Fruit fly (Drosophila melanogaster) Kc167 (cell line): Measurements from ENCODE around the gene CG10660.

Experiments
- Myc ChIP-seq: fragments of >200 bp; optimal IDR thresholded peaks from 2 replicates; lab custom pipeline; 2017; ENCODE audit warnings: missing external identifiers
- Sin3A ChIP-seq: fragments of >200 bp; optimal IDR thresholded peaks from 2 replicates; lab custom pipeline; 2018; ENCODE audit warnings: missing external identifiers
- h ChIP-seq: fragments of >200 bp; optimal IDR thresholded peaks from 3 replicates; lab custom pipeline; 2018; ENCODE audit warnings: missing external identifiers
- insv ChIP-seq: fragments of >200 bp; optimal IDR thresholded peaks from 3 replicates; lab custom pipeline; 2018; ENCODE audit warnings: missing external identifiers
- psq ChIP-seq: fragments of >200 bp; optimal IDR thresholded peaks from 2 replicates; lab custom pipeline; 2017; ENCODE audit warnings: missing external identifiers
- ttk ChIP-seq: sonication (Bioruptor generic); optimal IDR thresholded peaks from 2 replicates; lab custom pipeline; 2017; ENCODE audit warnings: missing external identifiers

The CG10660 gene

dm6 chr3L:12515691-12516455 is 25.4 kb upstream of the CG10660 start:
- no peak for TF ChIP-seq psq (lab: Kevin White, UChicago)
- TF ChIP-seq ttk (lab: Kevin White, UChicago), result no peak
- no peak for TF ChIP-seq Sin3A (lab: Kevin White, UChicago)

DNA sequence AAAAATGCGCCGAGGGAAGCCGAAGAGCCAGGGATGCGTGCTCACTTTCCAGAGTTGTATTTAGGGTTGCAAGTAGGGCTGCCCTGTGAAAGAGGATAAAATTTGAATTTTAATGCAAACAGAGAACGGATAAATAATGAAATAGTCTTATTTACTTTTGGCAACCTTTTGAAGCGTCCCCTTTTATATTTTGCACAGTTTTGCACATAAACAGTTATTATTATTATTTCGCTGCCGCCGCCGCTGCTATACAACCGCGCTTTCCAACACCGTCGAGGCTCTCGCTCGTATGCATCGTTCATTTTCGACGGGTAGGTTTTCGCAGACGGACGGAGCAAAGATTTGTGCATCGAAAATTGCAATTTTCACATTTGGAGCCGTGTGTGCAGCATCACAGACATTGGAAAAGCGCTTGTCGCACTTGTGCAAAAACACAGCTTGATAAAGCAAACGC is 24.3 kb upstream of the CG10660 start, which contains the start of the genes sti and tral:
Gene sti (minus strand): TSS at position 54 of the 454 bp plus-strand sequence.
Gene tral (plus strand): TSS at position 298 of the 454 bp plus-strand sequence.
- no peak for TF ChIP-seq h
- TF ChIP-seq insv (lab: Kevin White, UChicago), result no peak

- no peak for TF ChIP-seq insv (lab: Kevin White, UChicago)
- no peak for TF ChIP-seq h
- TF ChIP-seq Sin3A (lab: Kevin White, UChicago), result no peak
- no peak for TF ChIP-seq psq (lab: Kevin White, UChicago)
- TF ChIP-seq ttk (lab: Kevin White, UChicago), result no peak
These were observed 17.1 kb upstream of the CG10660 start, which contains the start of gene CG10654 for dm6 chr3L:12507571-12507970. Gene CG10654, minus strand, starts transcription at chr3L:12507840.

DNA sequence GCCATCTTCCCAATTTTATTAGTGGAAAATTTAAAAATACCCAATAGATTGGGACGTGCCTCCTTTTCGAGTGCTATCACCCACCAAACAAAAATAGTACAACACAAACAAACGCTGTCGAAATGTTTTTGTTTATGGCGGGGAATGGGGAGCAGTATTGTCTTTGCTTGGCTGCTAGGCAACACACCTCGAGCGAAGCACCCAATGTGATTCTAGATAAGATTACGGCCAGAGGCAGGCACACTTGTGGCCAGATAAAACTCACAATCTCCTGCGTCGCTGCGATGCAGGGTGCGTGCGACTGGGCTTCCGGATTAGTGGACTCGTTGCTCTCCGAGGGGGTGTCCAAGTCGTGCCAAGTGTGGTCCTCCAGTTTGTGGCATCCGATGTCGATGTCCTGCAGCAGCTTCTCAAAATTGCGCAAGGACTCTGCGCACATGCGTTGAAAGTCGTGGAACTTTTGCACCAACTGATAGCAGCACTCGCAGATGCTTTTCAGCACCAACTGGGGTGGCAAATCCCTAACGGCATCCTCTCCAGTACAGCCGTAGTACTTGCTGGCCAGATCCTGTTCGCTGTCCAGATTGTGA is 16.6 kb upstream of the CG10660 start:
- TF ChIP-seq psq (lab: Kevin White, UChicago), result no peak
- TF ChIP-seq insv (lab: Kevin White, UChicago), result no peak
- TF ChIP-seq h, result no peak
- TF ChIP-seq Sin3A (lab: Kevin White, UChicago), result no peak
- TF ChIP-seq Myc (lab: Kevin White, UChicago), result no peak
- no peak for TF ChIP-seq ttk (lab: Kevin White, UChicago)

dm6 chr3L:12505990-12506389 is 15.5 kb upstream of the CG10660 start:
- TF ChIP-seq h (no peak), psq (lab: Kevin White, UChicago) (no peak), insv (lab: Kevin White, UChicago) (no peak), ttk (lab: Kevin White, UChicago) (no peak), Sin3A (lab: Kevin White, UChicago) (no peak), Myc (lab: Kevin White, UChicago) (no peak)

DNA sequence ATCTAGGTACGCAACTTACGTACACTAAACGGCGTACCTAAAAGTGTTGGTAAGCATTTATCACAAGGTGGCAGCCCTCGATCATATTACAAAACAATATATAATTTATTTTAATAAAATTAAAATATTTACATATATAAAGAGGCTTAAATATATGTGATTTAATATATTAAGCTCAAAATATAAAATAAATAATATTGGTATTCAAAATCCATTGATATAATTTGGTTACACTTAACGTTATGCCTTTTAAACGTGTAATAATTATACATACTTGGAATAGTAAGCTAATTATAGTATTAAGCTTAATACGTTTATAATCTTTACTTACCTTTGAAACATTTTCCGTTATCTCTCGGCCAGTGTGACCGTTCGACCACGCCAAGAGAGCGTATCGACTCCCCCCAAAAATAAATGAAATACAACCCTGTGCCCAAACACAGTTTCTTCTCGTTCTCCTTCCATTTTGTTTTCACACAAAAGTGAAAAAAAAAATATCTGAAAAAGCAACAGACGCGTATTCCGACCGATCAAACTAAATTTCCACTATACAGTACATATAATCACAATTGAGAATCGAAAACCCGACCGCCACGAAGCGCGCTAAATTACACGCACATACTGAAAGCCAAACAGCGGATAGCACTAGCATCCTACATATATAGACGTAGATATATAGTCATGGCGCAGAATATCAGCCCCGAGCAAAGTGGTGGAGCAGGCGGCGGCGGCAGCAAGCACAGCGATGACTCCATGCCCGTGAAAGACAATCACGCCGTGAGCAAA is 13.6 kb upstream of the CG10660 start, which contains the start of the genes CG10646 and vih:
Gene CG10646 (minus strand): TSS at position 30 of the 786 bp plus-strand sequence.
Gene vih (plus strand): TSS at position 428 of the 786 bp plus-strand sequence.
- no peak for TF ChIP-seq h
- TF ChIP-seq Myc (lab: Kevin White, UChicago), result no peak
- no peak for TF ChIP-seq insv (lab: Kevin White, UChicago)

- TF ChIP-seq insv (lab: Kevin White, UChicago) (no peak), Sin3A (lab: Kevin White, UChicago) (no peak), Myc (lab: Kevin White, UChicago) (no peak), h (no peak)
These were observed 10.8 kb upstream of the CG10660 start, which contains the start of the genes CG10638 and CG10681 for dm6 chr3L:12501249-12501648. Gene CG10638, minus strand, starts transcription at chr3L:12501311. Gene CG10681, plus strand, starts transcription at chr3L:12501513.

- no peak for TF ChIP-seq Myc (lab: Kevin White, UChicago)
- TF ChIP-seq ttk (lab: Kevin White, UChicago), result no peak
- no peak for TF ChIP-seq Sin3A (lab: Kevin White, UChicago)
- TF ChIP-seq insv (lab: Kevin White, UChicago), result no peak
These were observed 6.2 kb upstream of the CG10660 start, which contains the start of gene CG10657 for dm6 chr3L:12496428-12497344. Gene CG10657, minus strand, starts transcription at chr3L:12497216.

DNA sequence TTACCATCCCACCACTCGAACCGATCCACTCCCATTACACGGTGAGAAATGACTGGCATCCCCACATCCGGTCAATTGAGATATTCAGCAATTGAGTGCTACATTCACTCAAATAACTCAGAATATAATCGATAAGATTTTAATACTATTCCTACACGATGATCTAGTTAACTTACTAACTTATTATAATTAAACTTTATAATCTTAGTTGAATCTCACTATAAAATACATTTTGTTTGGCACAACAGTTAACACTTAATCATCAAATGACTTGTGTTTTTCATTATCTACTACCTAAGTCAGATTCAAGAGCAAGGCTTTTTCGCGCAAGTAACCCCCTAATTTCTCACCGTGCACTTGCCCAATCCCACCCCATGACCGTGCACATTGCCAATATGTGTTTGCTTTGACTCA is 4.8 kb upstream of the CG10660 start:
- TF ChIP-seq insv (lab: Kevin White, UChicago) (no peak), ttk (lab: Kevin White, UChicago) (no peak), psq (lab: Kevin White, UChicago) (no peak), Myc (lab: Kevin White, UChicago) (no peak), h (no peak), Sin3A (lab: Kevin White, UChicago) (no peak)

DNA sequence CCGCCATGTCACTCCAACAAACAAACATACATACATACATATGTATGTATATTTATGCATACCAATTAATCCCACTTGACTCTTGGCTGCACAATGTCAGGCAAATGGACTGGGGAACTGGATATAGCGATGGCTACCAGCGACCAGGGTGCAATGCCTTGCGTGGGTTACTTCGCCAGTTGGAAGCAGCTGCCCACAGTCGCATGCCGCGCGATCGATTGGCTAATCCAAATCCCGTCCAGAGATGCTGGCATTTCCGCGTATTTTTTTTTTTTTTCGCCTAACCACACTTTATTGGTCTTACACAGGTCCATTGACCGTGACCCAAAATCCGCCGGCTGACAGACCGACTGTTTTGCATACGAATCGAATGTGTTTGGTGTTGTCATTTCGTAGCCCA is 3.8 kb upstream of the CG10660 start:
- TF ChIP-seq ttk (lab: Kevin White, UChicago) (no peak), insv (lab: Kevin White, UChicago) (no peak), Sin3A (lab: Kevin White, UChicago) (no peak), h (no peak), psq (lab: Kevin White, UChicago) (no peak), Myc (lab: Kevin White, UChicago) (no peak)

DNA sequence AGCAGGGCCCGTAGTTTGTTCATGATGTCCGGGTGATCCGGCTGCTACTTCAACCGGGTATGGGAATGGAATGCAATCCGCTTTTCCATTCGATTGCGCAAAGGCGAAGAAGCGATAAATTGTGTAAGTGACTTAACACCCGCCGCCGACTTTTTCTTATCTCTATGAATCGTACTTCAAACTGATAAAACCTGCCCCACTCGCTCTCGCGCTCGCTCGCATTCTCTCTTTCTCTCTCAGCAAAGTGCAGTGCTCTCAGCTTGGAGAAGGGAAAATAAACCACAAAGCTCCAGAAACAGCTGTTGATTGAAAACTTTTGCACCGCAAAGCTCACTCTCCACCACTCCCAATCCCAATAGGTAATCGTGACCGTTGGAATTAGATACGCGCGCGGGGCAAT is 524 bp downstream of the CG10660 start:
- TF ChIP-seq psq (lab: Kevin White, UChicago) (no peak), insv (lab: Kevin White, UChicago) (no peak)
